Worm (Caenorhabditis elegans) whole organism, young adult: Measurements from ENCODE around the gene T11G6.2.
A peak's percentile ranks its signal among the peaks of the same experiment; 100 is the strongest.

Experiments
- B0261.1 ChIP-seq: sonication (generic microtip); optimal IDR thresholded peaks from 2 replicates; lab custom pipeline; 2016; ENCODE audit warnings: mild to moderate bottlenecking, missing genetic modification characterization, moderate library complexity, missing compliant biosample characterization
- B0336.3 ChIP-seq: fragments of 200-800 bp; sonication (Bioruptor generic); IDR thresholded peaks from 2 replicates; pipeline ENCODE4 v1.3.6; 2022; ENCODE audit warnings: missing genetic modification characterization, missing compliant biosample characterization
- F10E7.11 ChIP-seq: sonication (generic microtip); optimal IDR thresholded peaks from 2 replicates; lab custom pipeline; 2017; ENCODE audit warnings: mild to moderate bottlenecking, missing genetic modification characterization, moderate library complexity, missing compliant biosample characterization
- F33H1.4 ChIP-seq: fragments of 200-800 bp; sonication (Bioruptor generic); IDR thresholded peaks from 2 replicates; pipeline ENCODE4 v1.3.6; 2022; ENCODE audit warnings: missing genetic modification reagents, missing genetic modification characterization, missing compliant biosample characterization
- F37B4.10 ChIP-seq: fragments of 200-800 bp; sonication (Bioruptor generic); IDR thresholded peaks from 2 replicates; pipeline ENCODE4 v1.3.6; 2022; ENCODE audit warnings: missing genetic modification characterization, missing compliant biosample characterization
- F57A8.1 ChIP-seq: fragments of 200-800 bp; sonication (Bioruptor generic); optimal IDR thresholded peaks from 2 replicates; lab custom pipeline; 2018; ENCODE audit warnings: mild to moderate bottlenecking, missing genetic modification characterization, moderate library complexity, missing compliant biosample characterization
- F57C9.4 ChIP-seq: sonication (generic microtip); optimal IDR thresholded peaks from 2 replicates; lab custom pipeline; 2017; ENCODE audit warnings: mild to moderate bottlenecking, missing genetic modification characterization, missing compliant biosample characterization
- K11D2.4 ChIP-seq: fragments of 200-800 bp; sonication (Bioruptor generic); IDR thresholded peaks from 2 replicates; pipeline ENCODE4 v1.3.6; 2022; ENCODE audit warnings: missing genetic modification reagents, missing genetic modification characterization, missing compliant biosample characterization
- T07F8.4 ChIP-seq: sonication (generic microtip); optimal IDR thresholded peaks from 2 replicates; lab custom pipeline; 2016; ENCODE audit warnings: mild to moderate bottlenecking, missing genetic modification characterization, moderate library complexity, missing compliant biosample characterization
- ZK185.1 ChIP-seq: sonication (generic microtip); optimal IDR thresholded peaks from 2 replicates; lab custom pipeline; 2016; ENCODE audit warnings: mild to moderate bottlenecking, missing genetic modification characterization, missing compliant biosample characterization; ENCODE audit not compliant: poor library complexity, severe bottlenecking
- akir-1 ChIP-seq: fragments of 200-800 bp; sonication (Bioruptor generic); optimal IDR thresholded peaks from 2 replicates; lab custom pipeline; 2018; ENCODE audit warnings: mild to moderate bottlenecking, missing genetic modification characterization, moderate library complexity, missing compliant biosample characterization
- atf-7 ChIP-seq: sonication (generic microtip); optimal IDR thresholded peaks from 2 replicates; lab custom pipeline; 2017; ENCODE audit warnings: mild to moderate bottlenecking, missing genetic modification characterization, missing compliant biosample characterization
- attf-5 ChIP-seq: fragments of 200-800 bp; sonication (Bioruptor generic); optimal IDR thresholded peaks from 2 replicates; lab custom pipeline; 2018; ENCODE audit warnings: mild to moderate bottlenecking, missing genetic modification characterization, missing compliant biosample characterization
- ccch-3 ChIP-seq: fragments of 200-800 bp; sonication (Bioruptor generic); optimal IDR thresholded peaks from 2 replicates; lab custom pipeline; 2018; ENCODE audit warnings: mild to moderate bottlenecking, missing genetic modification characterization, missing compliant biosample characterization
- cebp-1 ChIP-seq, 2 experiments: fragments of 200-800 bp in 1 of 2; sonication (Bioruptor generic) in 1 of 2; sonication (generic microtip) in 1 of 2; IDR thresholded peaks in 1 of 2; optimal IDR thresholded peaks in 1 of 2; 2 replicates each; pipeline versions ENCODE4 v1.3.6 to Lab custom; 2017 to 2022; ENCODE audit warnings: missing compliant biosample characterization in 2 of 2, missing genetic modification characterization in 2 of 2, mild to moderate bottlenecking in 1 of 2, missing genetic modification reagents in 1 of 2, moderate library complexity in 1 of 2
- ceh-27 ChIP-seq: fragments of 200-800 bp; sonication (Bioruptor generic); optimal IDR thresholded peaks from 2 replicates; lab custom pipeline; 2018; ENCODE audit warnings: mild to moderate bottlenecking, missing genetic modification characterization, moderate library complexity, missing compliant biosample characterization
- ceh-40 ChIP-seq: fragments of 200-800 bp; sonication (Bioruptor generic); IDR thresholded peaks from 2 replicates; pipeline ENCODE4 v1.3.6; 2022; ENCODE audit warnings: missing genetic modification characterization, missing compliant biosample characterization
- ceh-91 ChIP-seq: fragments of 200-800 bp; sonication (Bioruptor generic); IDR thresholded peaks from 2 replicates; pipeline ENCODE4 v1.3.6; 2022; ENCODE audit warnings: missing genetic modification reagents, missing genetic modification characterization, missing compliant biosample characterization
- die-1 ChIP-seq: sonication (generic microtip); optimal IDR thresholded peaks from 2 replicates; lab custom pipeline; 2016; ENCODE audit warnings: missing genotype, mild to moderate bottlenecking, missing genetic modification characterization, missing compliant biosample characterization
- dox-1 ChIP-seq: fragments of 200-800 bp; sonication (Bioruptor generic); IDR thresholded peaks from 2 replicates; pipeline ENCODE4 v1.3.6; 2022; ENCODE audit warnings: missing genetic modification reagents, missing genetic modification characterization, missing compliant biosample characterization
- dpff-1 ChIP-seq: sonication (generic microtip); optimal IDR thresholded peaks from 2 replicates; lab custom pipeline; 2017; ENCODE audit warnings: mild to moderate bottlenecking, missing genetic modification characterization, missing compliant biosample characterization
- egrh-3 ChIP-seq: fragments of 200-800 bp; sonication (Bioruptor generic); IDR thresholded peaks from 2 replicates; pipeline ENCODE4 v1.3.6; 2022; ENCODE audit warnings: missing genetic modification reagents, missing genetic modification characterization, missing compliant biosample characterization
- hmg-1.2 ChIP-seq: fragments of 200-800 bp; sonication (Bioruptor generic); IDR thresholded peaks from 2 replicates; pipeline ENCODE4 v1.3.6; 2022; ENCODE audit warnings: missing genetic modification reagents, missing genetic modification characterization, missing compliant biosample characterization
- lag-1 ChIP-seq: fragments of 200-800 bp; sonication (Bioruptor generic); IDR thresholded peaks from 2 replicates; pipeline ENCODE4 v1.3.6; 2022; ENCODE audit warnings: missing genetic modification reagents, missing genetic modification characterization, missing compliant biosample characterization
- let-607 ChIP-seq, 2 experiments: fragments of 200-800 bp in 1 of 2; sonication (Bioruptor generic) in 1 of 2; sonication (generic microtip) in 1 of 2; optimal IDR thresholded peaks; 2 replicates each; lab custom pipeline; 2016 to 2018; ENCODE audit warnings: mild to moderate bottlenecking in 2 of 2, missing compliant biosample characterization in 2 of 2, missing genetic modification characterization in 2 of 2, moderate library complexity in 2 of 2, missing genotype in 1 of 2
- lin-26 ChIP-seq: fragments of 200-800 bp; sonication (Bioruptor generic); IDR thresholded peaks from 2 replicates; pipeline ENCODE4 v1.3.6; 2022; ENCODE audit warnings: missing genetic modification reagents, missing genetic modification characterization, missing compliant biosample characterization
- madf-10 ChIP-seq: sonication (generic microtip); optimal IDR thresholded peaks from 2 replicates; lab custom pipeline; 2016; ENCODE audit warnings: mild to moderate bottlenecking, missing genetic modification characterization, missing compliant biosample characterization
- madf-6 ChIP-seq: fragments of 200-800 bp; sonication (Bioruptor generic); IDR thresholded peaks from 2 replicates; pipeline ENCODE4 v1.3.6; 2022; ENCODE audit warnings: missing genetic modification reagents, missing genetic modification characterization, missing compliant biosample characterization
- mcd-1 ChIP-seq: fragments of 200-800 bp; sonication (Bioruptor generic); IDR thresholded peaks from 2 replicates; pipeline ENCODE4 v1.3.6; 2022; ENCODE audit warnings: missing genetic modification reagents, missing genetic modification characterization, missing compliant biosample characterization
- mel-28 ChIP-seq: sonication (generic microtip); optimal IDR thresholded peaks from 2 replicates; lab custom pipeline; 2016; ENCODE audit warnings: borderline replicate concordance, mild to moderate bottlenecking, missing genetic modification characterization, missing compliant biosample characterization
- nfya-1 ChIP-seq: sonication (generic microtip); optimal IDR thresholded peaks from 2 replicates; lab custom pipeline; 2017; ENCODE audit warnings: antibody characterized with exemption, missing compliant biosample characterization, missing genetic modification characterization, borderline replicate concordance; ENCODE audit not compliant: insufficient read depth
- nhr-27 ChIP-seq: fragments of 200-800 bp; sonication (Bioruptor generic); optimal IDR thresholded peaks from 2 replicates; lab custom pipeline; 2018; ENCODE audit warnings: mild to moderate bottlenecking, missing genetic modification characterization, moderate library complexity, missing compliant biosample characterization
- nhr-80 ChIP-seq: sonication (generic microtip); optimal IDR thresholded peaks from 2 replicates; lab custom pipeline; 2016; ENCODE audit warnings: missing genetic modification characterization, missing compliant biosample characterization
- pha-4 ChIP-seq: fragments of 150-350 bp; sonication (generic microtip); optimal IDR thresholded peaks from 2 replicates; lab custom pipeline; 2014; ENCODE audit warnings: missing biosample characterization, missing genetic modification reagents, missing genetic modification characterization
- repo-1 ChIP-seq: sonication (generic microtip); optimal IDR thresholded peaks from 2 replicates; lab custom pipeline; 2017; ENCODE audit warnings: mild to moderate bottlenecking, missing genetic modification characterization, missing compliant biosample characterization
- rpc-1 ChIP-seq, 2 experiments: fragments of 150-350 bp in 1 of 2; sonication (generic microtip) in 1 of 2; optimal IDR thresholded peaks; 2 replicates each; lab custom pipeline; 2014 to 2018; ENCODE audit warnings: missing biosample characterization in 1 of 2, missing genetic modification characterization in 1 of 2, missing genetic modification reagents in 1 of 2, missing genotype in 1 of 2
- sea-2 ChIP-seq: fragments of 200-800 bp; sonication (Bioruptor generic); IDR thresholded peaks from 2 replicates; pipeline ENCODE4 v1.3.6; 2022; ENCODE audit warnings: missing genetic modification characterization, missing compliant biosample characterization
- snpc-1.1 ChIP-seq: sonication (generic microtip); optimal IDR thresholded peaks from 2 replicates; lab custom pipeline; 2017; ENCODE audit warnings: missing genetic modification characterization, mild to moderate bottlenecking, missing compliant biosample characterization, antibody characterized with exemption, moderate library complexity, missing genotype, missing genetic modification reagents; ENCODE audit not compliant: insufficient read depth
- snpc-4 ChIP-seq, 5 experiments: fragments of 150-350 bp in 1 of 5; sonication (generic microtip) in 4 of 5; optimal IDR thresholded peaks; 2 replicates each; lab custom pipeline; 2014 to 2018; ENCODE audit warnings: missing genetic modification characterization in 5 of 5, missing biosample characterization in 3 of 5, antibody characterized with exemption in 2 of 5, mild to moderate bottlenecking in 2 of 5, missing compliant biosample characterization in 2 of 5, missing genotype in 2 of 5, moderate library complexity in 2 of 5, missing genetic modification reagents in 1 of 5
- sptf-2 ChIP-seq: fragments of 200-800 bp; sonication (Bioruptor generic); optimal IDR thresholded peaks from 2 replicates; lab custom pipeline; 2018; ENCODE audit warnings: mild to moderate bottlenecking, missing genetic modification characterization, missing compliant biosample characterization
- tbx-9 ChIP-seq: sonication (generic microtip); optimal IDR thresholded peaks from 2 replicates; lab custom pipeline; 2016; ENCODE audit warnings: borderline replicate concordance, missing genetic modification characterization, inconsistent platforms, missing compliant biosample characterization
- unc-130 ChIP-seq: sonication (generic microtip); optimal IDR thresholded peaks from 2 replicates; lab custom pipeline; 2016; ENCODE audit warnings: missing genetic modification reagents, missing genetic modification characterization, missing compliant biosample characterization
- zfh-2 ChIP-seq: fragments of 200-800 bp; sonication (Bioruptor generic); conservative IDR thresholded peaks from 2 replicates; pipeline ENCODE4 v1.3.6; 2022; ENCODE audit warnings: missing genetic modification reagents, missing genetic modification characterization, missing compliant biosample characterization
- zim-3 ChIP-seq: sonication (generic microtip); optimal IDR thresholded peaks from 2 replicates; lab custom pipeline; 2017; ENCODE audit warnings: mild to moderate bottlenecking, missing genetic modification characterization, moderate library complexity, missing compliant biosample characterization
- ztf-18 ChIP-seq: sonication (generic microtip); optimal IDR thresholded peaks from 2 replicates; lab custom pipeline; 2016; ENCODE audit warnings: missing genotype, mild to moderate bottlenecking, missing genetic modification characterization, missing compliant biosample characterization
- ztf-22 ChIP-seq: fragments of 200-800 bp; sonication (Bioruptor generic); optimal IDR thresholded peaks from 2 replicates; lab custom pipeline; 2018; ENCODE audit warnings: mild to moderate bottlenecking, missing genetic modification characterization, moderate library complexity, missing compliant biosample characterization
- ztf-3 ChIP-seq: fragments of 200-800 bp; sonication (Bioruptor generic); optimal IDR thresholded peaks from 2 replicates; lab custom pipeline; 2018; ENCODE audit warnings: mild to moderate bottlenecking, missing genetic modification characterization, missing compliant biosample characterization

The T11G6.2 gene

ce11 chrIV:10817030-10817429 lies 41.3 kb downstream of the T11G6.2 start:
- peak; percentile 78; the same call in 1 of the 2 replicates for TF ChIP-seq egrh-3
- TF ChIP-seq madf-6: no peak
- TF ChIP-seq dox-1 (GFP tag; lab: Robert Waterston, UW): peak; percentile 67
- no peak for TF ChIP-seq ztf-22 (GFP tag; lab: Kevin White, UChicago)
- no peak for TF ChIP-seq snpc-4 (GFP tag; optimal IDR thresholded peaks at IDR 0.05; lab: Kevin White, UChicago)
- TF ChIP-seq snpc-4 (tag; optimal IDR thresholded peaks at IDR 0.05; lab: Kevin White, UChicago): no peak
- TF ChIP-seq mcd-1: peak; percentile 48; the same call in 1 of the 2 replicates
- no peak for TF ChIP-seq ccch-3 (GFP tag; lab: Kevin White, UChicago)
- no peak for TF ChIP-seq madf-10
- TF ChIP-seq dpff-1 (tag; lab: Kevin White, UChicago): no peak
- TF ChIP-seq atf-7: no peak
- no peak for TF ChIP-seq repo-1 (tag; lab: Kevin White, UChicago)
- peak; percentile 96 for TF ChIP-seq zfh-2 (GFP tag; lab: Robert Waterston, UW)
- no peak for TF ChIP-seq F57A8.1
- TF ChIP-seq ceh-40 (GFP tag; lab: Robert Waterston, UW): no peak
- TF ChIP-seq K11D2.4 (GFP tag; lab: Robert Waterston, UW): 0 out of 2 replicates have a peak, but pooled peaks have one; percentile 15
- no peak for TF ChIP-seq zim-3 (tag; lab: Kevin White, UChicago)
- no peak for TF ChIP-seq F37B4.10 (GFP tag; lab: Robert Waterston, UW)
- TF ChIP-seq T07F8.4 (tag; lab: Kevin White, UChicago): no peak
- TF ChIP-seq ceh-91 (GFP tag; lab: Robert Waterston, UW): no peak
- TF ChIP-seq F33H1.4 (GFP tag; lab: Robert Waterston, UW): no peak
- peak; percentile 1 for TF ChIP-seq attf-5 (GFP tag; lab: Kevin White, UChicago)
- no peak for TF ChIP-seq sea-2 (GFP tag; lab: Robert Waterston, UW)
- TF ChIP-seq sptf-2 (GFP tag; lab: Kevin White, UChicago): no peak
- TF ChIP-seq lag-1: no peak
- TF ChIP-seq akir-1: no peak
- TF ChIP-seq pha-4 (tag; lab: Kevin White, UChicago): no peak
- TF ChIP-seq die-1 (tag; lab: Kevin White, UChicago): peak; percentile 6
- no peak for TF ChIP-seq nfya-1 (tag; lab: Kevin White, UChicago)
- TF ChIP-seq mel-28: no peak
- TF ChIP-seq unc-130 (GFP tag; lab: Kevin White, UChicago): no peak
- TF ChIP-seq ztf-18 (tag; lab: Kevin White, UChicago): no peak
- peak; percentile 61 for TF ChIP-seq hmg-1.2 (GFP tag; lab: Robert Waterston, UW)
- no peak for TF ChIP-seq tbx-9 (tag; lab: Kevin White, UChicago)
- no peak for TF ChIP-seq ztf-3
- TF ChIP-seq snpc-1.1 (tag; lab: Kevin White, UChicago): no peak
- no peak for TF ChIP-seq B0261.1
- TF ChIP-seq F57C9.4: no peak
- TF ChIP-seq ZK185.1 (tag; lab: Kevin White, UChicago): no peak
- TF ChIP-seq F10E7.11 (tag; lab: Kevin White, UChicago): no peak
- no peak for TF ChIP-seq nhr-80
- TF ChIP-seq B0336.3 (GFP tag; lab: Robert Waterston, UW): 0 out of 2 replicates have a peak, but pooled peaks have one; percentile 19
- TF ChIP-seq lin-26 (GFP tag; lab: Robert Waterston, UW): 0 out of 2 replicates have a peak, but pooled peaks have one; percentile 25
- no peak for TF ChIP-seq nhr-27
- TF ChIP-seq cebp-1 (GFP tag; IDR thresholded peaks at IDR 0.05; lab: Robert Waterston, UW): no peak
- TF ChIP-seq cebp-1 (tag; optimal IDR thresholded peaks at IDR 0.05; lab: Kevin White, UChicago): peak; percentile 12
- TF ChIP-seq rpc-1 (optimal IDR thresholded peaks at IDR 0.05; lab: Kevin White, UChicago): no peak
- TF ChIP-seq rpc-1 (tag; optimal IDR thresholded peaks at IDR 0.05; lab: Kevin White, UChicago): no peak
- TF ChIP-seq ceh-27 (GFP tag; lab: Kevin White, UChicago): peak; percentile 25
- TF ChIP-seq let-607 (tag; optimal IDR thresholded peaks at IDR 0.05; lab: Kevin White, UChicago): no peak
